Worm (Caenorhabditis elegans): Measurements from ENCODE around the gene T04C12.1.

ce11 chrV:11074448-11074847, 15.4 kb upstream of the T04C12.1 start, which contains the start of gene act-3:
- TF ChIP-seq ztf-3 (GFP tag; optimal IDR thresholded peaks at IDR 0.05) (no peak), hmg-1.2 (GFP tag; IDR thresholded peaks at IDR 0.05) (no peak), efl-1 (GFP tag; optimal IDR thresholded peaks at IDR 0.05) (no peak), hmg-20 (GFP tag; IDR thresholded peaks at IDR 0.05) (no peak)

Data from whole organism, young adult.